Fruit fly (Drosophila melanogaster): ENCODE measurements around the gene mRpS2.
A peak's percentile ranks its signal among the peaks of the same experiment; 100 is the strongest.

- TF ChIP-seq Mio (GFP tag; optimal IDR thresholded peaks at IDR 0.05) = no peak
- TF ChIP-seq psq (GFP tag; optimal IDR thresholded peaks at IDR 0.05) = peak; percentile 59
- peak; percentile 73 for TF ChIP-seq h (GFP tag; optimal IDR thresholded peaks at IDR 0.05)
- TF ChIP-seq rgr (GFP tag; optimal IDR thresholded peaks at IDR 0.05) = peak; percentile 52
Measured at dm6 chr2L:4821319-4821717, 28.9 kb downstream of the mRpS2 start.
